Fruit fly (Drosophila melanogaster) Kc167 (cell line): ENCODE measurements around the gene SmydA-3.

ENCODE experiments used
- Myc ChIP-seq: fragments of >200 bp; optimal IDR thresholded peaks from 2 replicates; lab custom pipeline; 2017; ENCODE audit warnings: missing external identifiers
- Sin3A ChIP-seq: fragments of >200 bp; optimal IDR thresholded peaks from 2 replicates; lab custom pipeline; 2018; ENCODE audit warnings: missing external identifiers
- h ChIP-seq: fragments of >200 bp; optimal IDR thresholded peaks from 3 replicates; lab custom pipeline; 2018; ENCODE audit warnings: missing external identifiers
- insv ChIP-seq: fragments of >200 bp; optimal IDR thresholded peaks from 3 replicates; lab custom pipeline; 2018; ENCODE audit warnings: missing external identifiers
- psq ChIP-seq: fragments of >200 bp; optimal IDR thresholded peaks from 2 replicates; lab custom pipeline; 2017; ENCODE audit warnings: missing external identifiers
- ttk ChIP-seq: sonication (Bioruptor generic); optimal IDR thresholded peaks from 2 replicates; lab custom pipeline; 2017; ENCODE audit warnings: missing external identifiers

- TF ChIP-seq Myc (lab: Kevin White, UChicago) (no peak), psq (lab: Kevin White, UChicago) (no peak), ttk (lab: Kevin White, UChicago) (no peak), Sin3A (lab: Kevin White, UChicago) (no peak), h (lab: Kevin White, UChicago) (no peak), insv (lab: Kevin White, UChicago) (no peak)
These were observed at the start of gene SmydA-3 for dm6 chr2L:10849511-10850191.
